Fruit fly (Drosophila melanogaster): ENCODE data around the gene oc.

oc gene

DNA sequence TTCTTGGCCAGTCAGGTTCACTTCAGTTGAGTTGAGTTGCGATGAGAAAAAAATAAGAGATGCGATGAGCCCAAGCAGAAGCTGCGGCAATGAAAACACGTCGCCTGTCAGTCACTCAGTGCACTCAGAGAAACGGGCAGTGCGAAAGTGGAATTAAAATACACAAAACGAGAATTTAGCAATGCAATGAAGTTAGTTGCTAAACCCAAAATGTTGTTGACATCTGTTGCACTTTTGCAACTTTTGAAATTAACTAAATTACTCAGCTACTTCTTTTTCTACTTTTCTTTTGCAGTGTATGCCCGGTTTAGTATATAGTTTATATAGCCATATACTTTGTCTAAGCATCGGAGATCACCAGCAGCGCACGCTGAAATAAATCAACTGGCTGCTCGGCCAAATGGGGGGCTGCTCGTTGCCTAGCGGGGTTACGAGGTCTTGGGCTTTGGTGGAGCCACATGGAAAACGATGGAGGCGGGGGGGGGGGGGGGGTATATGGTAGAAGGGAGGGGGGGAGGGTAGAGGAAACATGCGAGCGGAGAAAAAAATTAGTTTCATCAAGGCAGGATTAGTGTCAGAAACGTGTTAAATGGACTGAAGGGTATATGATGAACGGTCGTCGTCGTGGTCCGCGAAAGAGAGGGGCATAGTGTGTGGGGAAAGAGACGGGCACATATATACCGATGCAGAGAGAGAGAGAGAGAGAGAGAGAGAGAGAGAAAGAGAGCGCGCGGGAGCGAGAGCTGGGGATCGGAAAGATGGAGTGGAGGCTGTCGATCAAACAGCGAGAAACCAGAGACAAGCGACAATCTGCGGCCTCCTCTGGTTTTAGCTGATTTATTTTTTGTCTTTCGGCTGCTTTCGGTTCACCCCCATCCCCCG is 6.3 kb upstream of the oc start (continued):
- TF ChIP-seq Aef1 (GFP tag; IDR thresholded peaks at IDR 0.05) (0 out of 3 replicates have a peak, but pooled peaks have one; percentile 16), Myb (GFP tag; optimal IDR thresholded peaks at IDR 0.05) (peak; percentile 40), CG2678 (tag; optimal IDR thresholded peaks at IDR 0.05) (peak; percentile 74), ab (GFP tag; optimal IDR thresholded peaks at IDR 0.05) (peak; percentile 53), tap (tag; optimal IDR thresholded peaks at IDR 0.05) (peak; percentile 42), dysf (GFP tag; IDR thresholded peaks at IDR 0.05) (peak; percentile 60), NC2α (GFP tag; optimal IDR thresholded peaks at IDR 0.05) (peak; percentile 44), CG32532 (GFP tag; IDR thresholded peaks at IDR 0.05) (peak; percentile 23; the same call in 1 of the 2 replicates), jing (GFP tag; optimal IDR thresholded peaks at IDR 0.05) (peak; percentile 62), unc-4 (GFP tag; IDR thresholded peaks at IDR 0.05; ENCODE audit: partially characterized antibody) (no peak), emc (GFP tag; optimal IDR thresholded peaks at IDR 0.05) (no peak), wdn (GFP tag; IDR thresholded peaks at IDR 0.05) (no peak), CG8924 (tag; optimal IDR thresholded peaks at IDR 0.05) (peak; percentile 73), CG11560 (tag; IDR thresholded peaks at IDR 0.05) (peak; percentile 10; the same call in 1 of the 3 replicates), Dfd (GFP tag; optimal IDR thresholded peaks at IDR 0.05) (no peak), dmrt99B (tag; optimal IDR thresholded peaks at IDR 0.05) (peak; percentile 69), CG18599 (GFP tag; optimal IDR thresholded peaks at IDR 0.05) (peak; percentile 22), eve (GFP tag; optimal IDR thresholded peaks at IDR 0.05) (peak in 1 of 2 experiments; percentile 79), CG13775 (GFP tag; optimal IDR thresholded peaks at IDR 0.05) (peak; percentile 68), Nf-YB (GFP tag; optimal IDR thresholded peaks at IDR 0.05) (peak; percentile 57), ham (GFP tag; IDR thresholded peaks at IDR 0.05) (no peak), nmo (GFP tag; optimal IDR thresholded peaks at IDR 0.05) (peak; percentile 82), CG2202 (tag; optimal IDR thresholded peaks at IDR 0.05) (peak; percentile 80), CG12391 (tag; optimal IDR thresholded peaks at IDR 0.05) (peak; percentile 80), pan (optimal IDR thresholded peaks at IDR 0.05) (no peak), pan (GFP tag; optimal IDR thresholded peaks at IDR 0.05 in 1 of 2, IDR thresholded peaks at IDR 0.05 in 1 of 2) (peak in 1 of 2 experiments; percentile 71), ken (GFP tag; IDR thresholded peaks at IDR 0.05) (peak; percentile 61; the same call in 1 of the 3 replicates), B-H2 (GFP tag; optimal IDR thresholded peaks at IDR 0.05) (no peak), CG14710 (tag; optimal IDR thresholded peaks at IDR 0.05) (peak; percentile 88), toy (GFP tag; IDR thresholded peaks at IDR 0.05) (no peak), CG18619 (GFP tag; optimal IDR thresholded peaks at IDR 0.05) (peak; percentile 48), mam (GFP tag; optimal IDR thresholded peaks at IDR 0.05) (peak; percentile 46), CG2199 (GFP tag; IDR thresholded peaks at IDR 0.05) (no peak), Bdp1 (GFP tag; optimal IDR thresholded peaks at IDR 0.05) (peak; percentile 44), CG17802 (tag; optimal IDR thresholded peaks at IDR 0.05) (peak; percentile 66), CG8765 (GFP tag; IDR thresholded peaks at IDR 0.05) (peak; percentile 69; the same call in 1 of the 2 replicates), danr (GFP tag; IDR thresholded peaks at IDR 0.05) (no peak), Ssrp (tag; optimal IDR thresholded peaks at IDR 0.05) (peak; percentile 78), Med (GFP tag) (peak; percentile 94), bigmax (GFP tag; optimal IDR thresholded peaks at IDR 0.05) (no peak), CG12155 (GFP tag; optimal IDR thresholded peaks at IDR 0.05) (peak; percentile 58), dmrt11E (tag; optimal IDR thresholded peaks at IDR 0.05) (peak; percentile 94), CG7357 (GFP tag; IDR thresholded peaks at IDR 0.05) (peak; percentile 56; the same call in 1 of the 3 replicates), Xbp1 (GFP tag; optimal IDR thresholded peaks at IDR 0.05) (peak; percentile 77), GATAe (GFP tag; conservative IDR thresholded peaks at IDR 0.05) (no peak), D19A (tag; optimal IDR thresholded peaks at IDR 0.05) (peak; percentile 74), CG31365 (tag; optimal IDR thresholded peaks at IDR 0.05) (no peak), Sry-β (GFP tag; optimal IDR thresholded peaks at IDR 0.05) (no peak), CG15696 (tag; optimal IDR thresholded peaks at IDR 0.05) (peak; percentile 91)
